Fruit fly (Drosophila melanogaster): ENCODE data around the gene AP-1gamma.

dm6 chrX:9068822-9069221 lies 39.7 kb upstream of the AP-1gamma start:
- TF ChIP-seq Sin3A (optimal IDR thresholded peaks at IDR 0.05), result no peak
- no peak for TF ChIP-seq h (optimal IDR thresholded peaks at IDR 0.05)
